Fruit fly (Drosophila melanogaster) Kc167 (cell line): ENCODE measurements around the gene mats.

Experiments
- Myc ChIP-seq: fragments of >200 bp; optimal IDR thresholded peaks from 2 replicates; lab custom pipeline; 2017; ENCODE audit warnings: missing external identifiers
- h ChIP-seq: fragments of >200 bp; optimal IDR thresholded peaks from 3 replicates; lab custom pipeline; 2018; ENCODE audit warnings: missing external identifiers
- insv ChIP-seq: fragments of >200 bp; optimal IDR thresholded peaks from 3 replicates; lab custom pipeline; 2018; ENCODE audit warnings: missing external identifiers
- psq ChIP-seq: fragments of >200 bp; optimal IDR thresholded peaks from 2 replicates; lab custom pipeline; 2017; ENCODE audit warnings: missing external identifiers
- ttk ChIP-seq: sonication (Bioruptor generic); optimal IDR thresholded peaks from 2 replicates; lab custom pipeline; 2017; ENCODE audit warnings: missing external identifiers

dm6 chr3R:22464611-22465113 is 43.7 kb downstream of the mats start, which contains the start of gene CG7054:
- no peak for TF ChIP-seq h (lab: Kevin White, UChicago)
- no peak for TF ChIP-seq psq (lab: Kevin White, UChicago)
- TF ChIP-seq Myc (lab: Kevin White, UChicago) = no peak
- no peak for TF ChIP-seq insv (lab: Kevin White, UChicago)
- TF ChIP-seq ttk (lab: Kevin White, UChicago) = no peak
